Fruit fly (Drosophila melanogaster) whole organism, wandering third instar larva: Measurements from ENCODE around the gene Ythdf.

Source experiments
- Abd-B ChIP-seq: fragments of >200 bp; optimal IDR thresholded peaks from 2 replicates; lab custom pipeline; 2017; ENCODE audit warnings: missing biosample characterization, missing genetic modification characterization
- CG32264 ChIP-seq: fragments of 200-800 bp; sonication (Bioruptor generic); optimal IDR thresholded peaks from 2 replicates; lab custom pipeline; 2016; ENCODE audit warnings: missing biosample characterization, missing genetic modification characterization
- CG9705 ChIP-seq: fragments of 200-800 bp; sonication (Bioruptor generic); optimal IDR thresholded peaks from 2 replicates; lab custom pipeline; 2018; ENCODE audit warnings: missing biosample characterization, mild to moderate bottlenecking, missing genetic modification characterization
- CrebA ChIP-seq: fragments of 200-800 bp; sonication (Bioruptor generic); optimal IDR thresholded peaks from 2 replicates; lab custom pipeline; 2016; ENCODE audit warnings: missing biosample characterization, mild to moderate bottlenecking, missing genetic modification characterization, borderline replicate concordance
- Dfd ChIP-seq: fragments of >200 bp; optimal IDR thresholded peaks from 2 replicates; lab custom pipeline; 2017; ENCODE audit warnings: missing biosample characterization, missing genetic modification characterization
- Dif ChIP-seq: fragments of 200-275, 200-300 bp; sonication (Bioruptor generic); optimal IDR thresholded peaks from 2 replicates; lab custom pipeline; 2018; ENCODE audit warnings: missing biosample characterization, missing genetic modification characterization; ENCODE audit not compliant: partially characterized antibody
- GATAd ChIP-seq: sonication (Bioruptor generic); optimal IDR thresholded peaks from 2 replicates; lab custom pipeline; 2016; ENCODE audit warnings: missing biosample characterization, missing genetic modification characterization
- HLH106 ChIP-seq: fragments of 200-800 bp; optimal IDR thresholded peaks from 3 replicates; lab custom pipeline; 2019; ENCODE audit warnings: missing biosample characterization, mild to moderate bottlenecking, missing genetic modification characterization, moderate library complexity
- Hnf4 ChIP-seq: fragments of 200-800 bp; sonication (Bioruptor generic); optimal IDR thresholded peaks from 2 replicates; lab custom pipeline; 2016; ENCODE audit warnings: missing biosample characterization, mild to moderate bottlenecking, missing genetic modification characterization
- Hr78 ChIP-seq: fragments of >200 bp; optimal IDR thresholded peaks from 2 replicates; lab custom pipeline; 2017; ENCODE audit warnings: missing biosample characterization, missing genetic modification characterization
- Hr83 ChIP-seq: fragments of 200-300 bp; sonication (Bioruptor generic); optimal IDR thresholded peaks from 2 replicates; lab custom pipeline; 2016; ENCODE audit warnings: missing biosample characterization, mild to moderate bottlenecking, missing genetic modification characterization, moderate library complexity; ENCODE audit not compliant: poor library complexity, severe bottlenecking
- Jra ChIP-seq: sonication (Bioruptor generic); optimal IDR thresholded peaks from 2 replicates; lab custom pipeline; 2016; ENCODE audit warnings: missing biosample characterization, missing genetic modification characterization
- Mio ChIP-seq: sonication (Bioruptor generic); optimal IDR thresholded peaks from 2 replicates; lab custom pipeline; 2016; ENCODE audit warnings: missing biosample characterization, missing genetic modification characterization
- Myc ChIP-seq: fragments of >200 bp; optimal IDR thresholded peaks from 2 replicates; lab custom pipeline; 2017
- N ChIP-seq: fragments of >200 bp; optimal IDR thresholded peaks from 2 replicates; lab custom pipeline; 2018; ENCODE audit warnings: missing biosample characterization, missing external identifiers, missing genetic modification characterization
- OdsH ChIP-seq: fragments of 200-800 bp; sonication (Bioruptor generic); optimal IDR thresholded peaks from 2 replicates; lab custom pipeline; 2016; ENCODE audit warnings: missing biosample characterization, mild to moderate bottlenecking, missing genetic modification characterization
- Rel ChIP-seq, 2 experiments: fragments of 200-800 bp; sonication (Bioruptor generic) in 1 of 2; optimal IDR thresholded peaks; 2 replicates in 1 of 2; 3 replicates in 1 of 2; lab custom pipeline; 2016 to 2019; ENCODE audit warnings: mild to moderate bottlenecking in 2 of 2, missing biosample characterization in 2 of 2, missing genetic modification characterization in 2 of 2, moderate library complexity in 1 of 2
- Sp1 ChIP-seq: fragments of 200-800 bp; sonication (Bioruptor generic); optimal IDR thresholded peaks from 3 replicates; lab custom pipeline; 2019; ENCODE audit warnings: missing biosample characterization, mild to moderate bottlenecking, missing genetic modification characterization, moderate library complexity
- Vsx2 ChIP-seq: fragments of 200-300, 225-300 bp; sonication (Bioruptor generic); optimal IDR thresholded peaks from 2 replicates; lab custom pipeline; 2018; ENCODE audit warnings: missing biosample characterization, missing genetic modification characterization; ENCODE audit not compliant: partially characterized antibody
- br ChIP-seq: fragments of 200-800 bp; sonication (Bioruptor generic); optimal IDR thresholded peaks from 2 replicates; lab custom pipeline; 2016; ENCODE audit warnings: missing biosample characterization, missing genetic modification characterization
- dl ChIP-seq, 2 experiments: fragments of 175-275, 200-275 bp in 1 of 2; fragments of 200-275 bp in 1 of 2; sonication (Bioruptor generic); optimal IDR thresholded peaks; lab custom pipeline; 2018; ENCODE audit warnings: mild to moderate bottlenecking in 2 of 2, missing biosample characterization in 2 of 2, missing genetic modification characterization in 2 of 2, moderate library complexity in 2 of 2; ENCODE audit not compliant: partially characterized antibody in 2 of 2, insufficient read depth in 1 of 2
- dmrt93B ChIP-seq: fragments of 200-800 bp; sonication (Bioruptor generic); optimal IDR thresholded peaks from 2 replicates; lab custom pipeline; 2018; ENCODE audit warnings: missing biosample characterization, mild to moderate bottlenecking, missing genetic modification characterization
- dsf ChIP-seq: sonication (Bioruptor generic); optimal IDR thresholded peaks from 2 replicates; lab custom pipeline; 2016; ENCODE audit warnings: missing biosample characterization, missing genetic modification characterization, borderline replicate concordance
- ey ChIP-seq: fragments of 200-800 bp; sonication (Bioruptor generic); optimal IDR thresholded peaks from 2 replicates; lab custom pipeline; 2016; ENCODE audit warnings: missing biosample characterization, missing genetic modification characterization
- foxo ChIP-seq, 2 experiments: fragments of 200-800 bp; sonication (Bioruptor generic); optimal IDR thresholded peaks; 2 replicates in 1 of 2; 3 replicates in 1 of 2; lab custom pipeline; 2016 to 2017; ENCODE audit warnings: missing biosample characterization in 2 of 2, missing genetic modification characterization in 2 of 2
- fru ChIP-seq: fragments of 200-800 bp; sonication (Bioruptor generic); optimal IDR thresholded peaks from 3 replicates; lab custom pipeline; 2016; ENCODE audit warnings: missing biosample characterization, mild to moderate bottlenecking, missing genetic modification characterization
- h ChIP-seq: fragments of 200-800 bp; sonication (Bioruptor generic); optimal IDR thresholded peaks from 3 replicates; lab custom pipeline; 2016; ENCODE audit warnings: missing biosample characterization, mild to moderate bottlenecking, missing genetic modification characterization
- jim ChIP-seq: fragments of 175-275, 200-325 bp; sonication (Bioruptor generic); optimal IDR thresholded peaks from 2 replicates; lab custom pipeline; 2016; ENCODE audit warnings: missing biosample characterization, mild to moderate bottlenecking, missing genetic modification characterization
- lola ChIP-seq: fragments of >200 bp; optimal IDR thresholded peaks from 2 replicates; lab custom pipeline; 2017; ENCODE audit warnings: missing biosample characterization, missing genetic modification characterization
- pan ChIP-seq: fragments of >200 bp; optimal IDR thresholded peaks from 2 replicates; lab custom pipeline; 2017
- psq ChIP-seq: fragments of 200-800 bp; sonication (Bioruptor generic); optimal IDR thresholded peaks from 3 replicates; lab custom pipeline; 2017; ENCODE audit warnings: missing biosample characterization, mild to moderate bottlenecking, missing genetic modification characterization, moderate library complexity
- rgr ChIP-seq: fragments of 200-800 bp; sonication (Bioruptor generic); optimal IDR thresholded peaks from 3 replicates; lab custom pipeline; 2016; ENCODE audit warnings: missing biosample characterization, mild to moderate bottlenecking, missing genetic modification characterization
- sage ChIP-seq: fragments of 200-800 bp; sonication (Bioruptor generic); optimal IDR thresholded peaks from 2 replicates; lab custom pipeline; 2016; ENCODE audit warnings: missing biosample characterization, mild to moderate bottlenecking, missing genetic modification characterization
- sv ChIP-seq: fragments of 200-800 bp; sonication (Bioruptor generic); optimal IDR thresholded peaks from 3 replicates; lab custom pipeline; 2016; ENCODE audit warnings: missing biosample characterization, missing genetic modification characterization
- tai ChIP-seq: sonication (Bioruptor generic); optimal IDR thresholded peaks from 2 replicates; lab custom pipeline; 2016; ENCODE audit warnings: missing biosample characterization, missing genetic modification characterization
- usp ChIP-seq: fragments of >200 bp; optimal IDR thresholded peaks from 2 replicates; lab custom pipeline; 2017; ENCODE audit warnings: missing biosample characterization, missing genetic modification characterization
- woc ChIP-seq: sonication (Bioruptor generic); optimal IDR thresholded peaks from 2 replicates; lab custom pipeline; 2016; ENCODE audit warnings: missing biosample characterization, mild to moderate bottlenecking, missing genetic modification characterization

The Ythdf gene

dm6 chr3R:25070871-25071270 lies 31.8 kb upstream of the Ythdf start, which contains the start of gene CG11836:
CG11836 (plus strand) TSS chr3R:25071126.
- no peak for TF ChIP-seq psq (GFP tag; lab: Kevin White, UChicago)
- TF ChIP-seq fru (GFP tag; lab: Kevin White, UChicago): no peak
- TF ChIP-seq Hr83 (GFP tag; lab: Kevin White, UChicago): no peak
- TF ChIP-seq dmrt93B (GFP tag; lab: Kevin White, UChicago): no peak
- TF ChIP-seq Rel (GFP tag; optimal IDR thresholded peaks at IDR 0.05; lab: Kevin White, UChicago): no peak
- no peak for TF ChIP-seq Rel (tag; optimal IDR thresholded peaks at IDR 0.05; lab: Kevin White, UChicago)
- no peak for TF ChIP-seq HLH106
- no peak for TF ChIP-seq Hr78 (GFP tag; lab: Kevin White, UChicago)
- TF ChIP-seq Vsx2 (GFP tag; lab: Kevin White, UChicago): no peak
- TF ChIP-seq usp (GFP tag; lab: Kevin White, UChicago): no peak
- TF ChIP-seq woc (GFP tag; lab: Kevin White, UChicago): no peak
- TF ChIP-seq Abd-B (GFP tag; lab: Kevin White, UChicago): no peak
- TF ChIP-seq Dif: no peak
- no peak for TF ChIP-seq tai (GFP tag; lab: Kevin White, UChicago)
- no peak for TF ChIP-seq rgr (GFP tag; lab: Kevin White, UChicago)
- no peak for TF ChIP-seq N (GFP tag; lab: Kevin White, UChicago)
- no peak for TF ChIP-seq pan
- TF ChIP-seq Jra: no peak
- TF ChIP-seq Mio (GFP tag; lab: Kevin White, UChicago): no peak
- no peak for TF ChIP-seq lola

dm6 chr3R:25069569-25069968 lies 30.5 kb upstream of the Ythdf start, which contains the start of the genes Stt3B and CG11839:
Stt3B (minus strand) TSS chr3R:25069637.
CG11839 (plus strand) TSS chr3R:25069927.
- TF ChIP-seq Abd-B (GFP tag; lab: Kevin White, UChicago) (no peak), fru (GFP tag; lab: Kevin White, UChicago) (no peak), CG32264 (GFP tag; lab: Kevin White, UChicago) (peak; percentile 1), HLH106 (peak; percentile 83), Myc (lab: Kevin White, UChicago) (no peak), N (GFP tag; lab: Kevin White, UChicago) (no peak), rgr (GFP tag; lab: Kevin White, UChicago) (no peak), br (no peak), CG9705 (peak; percentile 60), usp (GFP tag; lab: Kevin White, UChicago) (no peak), jim (GFP tag; lab: Kevin White, UChicago) (no peak), lola (no peak), Rel (GFP tag; optimal IDR thresholded peaks at IDR 0.05; lab: Kevin White, UChicago) (no peak), Rel (tag; optimal IDR thresholded peaks at IDR 0.05; lab: Kevin White, UChicago) (peak; percentile 61), Mio (GFP tag; lab: Kevin White, UChicago) (no peak), Jra (peak; percentile 91), psq (GFP tag; lab: Kevin White, UChicago) (peak; percentile 61), Sp1 (GFP tag; lab: Kevin White, UChicago) (no peak), Vsx2 (GFP tag; lab: Kevin White, UChicago) (no peak), dsf (peak; percentile 84), dmrt93B (GFP tag; lab: Kevin White, UChicago) (no peak), Hr83 (GFP tag; lab: Kevin White, UChicago) (peak; percentile 29), Dfd (no peak), pan (no peak), h (GFP tag; lab: Kevin White, UChicago) (peak; percentile 85), Hnf4 (peak; percentile 89), CrebA (GFP tag; lab: Kevin White, UChicago) (no peak), GATAd (no peak), foxo (GFP tag; optimal IDR thresholded peaks at IDR 0.05; lab: Kevin White, UChicago) (peak in 1 of 2 experiments; percentile 84), OdsH (GFP tag; lab: Kevin White, UChicago) (peak; percentile 75), sage (peak; percentile 2), dl (GFP tag; optimal IDR thresholded peaks at IDR 0.05; lab: Kevin White, UChicago; ENCODE audit: insufficient read depth in 1 of 2, partially characterized antibody in 2 of 2) (no peak), woc (GFP tag; lab: Kevin White, UChicago) (peak; percentile 87), ey (GFP tag; lab: Kevin White, UChicago) (peak; percentile 78), sv (GFP tag; lab: Kevin White, UChicago) (peak; percentile 59)
